Worm (Caenorhabditis elegans) whole organism, midembryonic: ENCODE results near the gene F08D12.7.

Experiments used
- T22C8.4 ChIP-seq: fragments of 200-800 bp; sonication (Bioruptor generic); IDR thresholded peaks from 2 replicates; pipeline ENCODE4 v1.3.6; 2022; ENCODE audit warnings: missing genetic modification characterization, missing compliant biosample characterization
- cog-1 ChIP-seq: sonication (generic microtip); optimal IDR thresholded peaks from 2 replicates; lab custom pipeline; 2016; ENCODE audit warnings: missing genetic modification characterization, missing compliant biosample characterization
- flt-1 ChIP-seq: fragments of 200-800 bp; sonication (Bioruptor generic); IDR thresholded peaks from 2 replicates; pipeline ENCODE4 v1.3.6; 2022; ENCODE audit warnings: missing genetic modification characterization, missing compliant biosample characterization
- klf-2 ChIP-seq: fragments of 200-800 bp; sonication (Bioruptor generic); conservative IDR thresholded peaks from 2 replicates; pipeline ENCODE4 v1.3.6; 2022; ENCODE audit warnings: missing genetic modification reagents, missing genetic modification characterization, missing compliant biosample characterization
- med-1 ChIP-seq: sonication (generic microtip); optimal IDR thresholded peaks from 2 replicates; lab custom pipeline; 2017; ENCODE audit warnings: missing genetic modification characterization, mild to moderate bottlenecking, missing compliant biosample characterization, antibody characterized with exemption, missing genetic modification reagents; ENCODE audit not compliant: insufficient read depth
- ref-1 ChIP-seq: fragments of 200-800 bp; sonication (Bioruptor generic); conservative IDR thresholded peaks from 2 replicates; pipeline ENCODE4 v1.3.6; 2022; ENCODE audit warnings: missing genetic modification reagents, missing genetic modification characterization, missing compliant biosample characterization
- tab-1 ChIP-seq: fragments of 200-800 bp; sonication (Bioruptor generic); IDR thresholded peaks from 2 replicates; pipeline ENCODE4 v1.3.6; 2022; ENCODE audit warnings: missing genetic modification characterization, missing compliant biosample characterization
- ztf-23 ChIP-seq: fragments of 200-800 bp; sonication (Bioruptor generic); IDR thresholded peaks from 2 replicates; pipeline ENCODE4 v1.3.6; 2022; ENCODE audit warnings: missing genetic modification reagents, missing genetic modification characterization, missing compliant biosample characterization

DNA sequence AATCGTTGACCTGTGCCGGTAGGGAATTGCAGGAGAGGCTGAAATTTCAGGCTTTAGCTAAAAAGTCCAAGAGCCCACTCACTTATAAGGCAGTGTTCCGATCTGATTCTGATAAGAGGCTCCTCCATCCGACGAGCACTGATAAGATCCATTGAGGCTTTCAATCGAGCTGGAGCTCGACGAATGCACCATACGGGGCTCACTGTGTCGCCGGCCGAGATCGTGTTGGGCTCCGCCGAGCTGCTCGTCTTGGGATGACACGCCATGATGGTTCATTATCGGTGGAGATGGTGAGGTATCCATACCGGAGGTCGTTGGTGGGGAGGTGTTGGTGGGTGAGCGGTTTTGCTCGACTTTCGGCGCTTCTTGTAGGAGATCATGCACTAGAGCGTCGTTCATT is 27.5 kb upstream of the F08D12.7 start:
- TF ChIP-seq tab-1 (no peak), med-1 (no peak), klf-2 (GFP tag; lab: Robert Waterston, UW) (no peak), flt-1 (GFP tag; lab: Robert Waterston, UW) (no peak), cog-1 (tag; lab: Kevin White, UChicago) (no peak), ztf-23 (no peak), ref-1 (GFP tag; lab: Robert Waterston, UW) (no peak), T22C8.4 (GFP tag; lab: Robert Waterston, UW) (no peak)
